Worm (Caenorhabditis elegans): ENCODE measurements around the gene T01B7.13.

ce11 chrII:8751042-8751441 lies 35.8 kb downstream of the T01B7.13 start:
- TF ChIP-seq unc-62 (GFP tag; optimal IDR thresholded peaks at IDR 0.05) (no peak), Y79H2A.3 (GFP tag; conservative IDR thresholded peaks at IDR 0.05) (no peak), hlh-26 (GFP tag; conservative IDR thresholded peaks at IDR 0.05) (no peak), mes-4 (tag; optimal IDR thresholded peaks at IDR 0.05) (no peak), dpl-1 (GFP tag; optimal IDR thresholded peaks at IDR 0.05) (no peak)

Data from whole organism, young adult.